Worm (Caenorhabditis elegans) whole organism, L1 larva: ENCODE data around the gene T13C5.2.

Source experiments
- aha-1 ChIP-seq: fragments of 150-350 bp; optimal IDR thresholded peaks from 2 replicates; lab custom pipeline; 2014; ENCODE audit warnings: missing biosample characterization, missing genetic modification characterization
- ceh-8 ChIP-seq: fragments of 200-800 bp; sonication (Bioruptor generic); optimal IDR thresholded peaks from 2 replicates; lab custom pipeline; 2018; ENCODE audit warnings: mild to moderate bottlenecking, missing genetic modification characterization, moderate library complexity, missing compliant biosample characterization
- elt-3 ChIP-seq, 6 experiments: fragments of 150-350 bp in 1 of 6; sonication (generic microtip); optimal IDR thresholded peaks; 2 replicates each; lab custom pipeline; 2017 to 2018; ENCODE audit warnings: missing biosample characterization in 6 of 6, missing genetic modification characterization in 6 of 6, inconsistent platforms in 1 of 6
- fkh-10 ChIP-seq: sonication (generic microtip); optimal IDR thresholded peaks from 2 replicates; lab custom pipeline; 2017; ENCODE audit warnings: missing biosample characterization, missing genetic modification reagents, missing genetic modification characterization
- fkh-4 ChIP-seq: sonication (generic microtip); optimal IDR thresholded peaks from 2 replicates; lab custom pipeline; 2016; ENCODE audit warnings: missing compliant biosample characterization, missing genetic modification characterization, borderline replicate concordance
- lin-15B ChIP-seq: fragments of 150-350 bp; sonication (generic microtip); optimal IDR thresholded peaks from 3 replicates; lab custom pipeline; 2014; ENCODE audit warnings: missing biosample characterization, missing genetic modification characterization
- lin-39 ChIP-seq: fragments of 150-350 bp; optimal IDR thresholded peaks from 2 replicates; lab custom pipeline; 2014; ENCODE audit warnings: missing biosample characterization, missing genetic modification reagents, missing genetic modification characterization
- lsy-2 ChIP-seq, 2 experiments: fragments of 150-350 bp; optimal IDR thresholded peaks; 2 replicates each; lab custom pipeline; 2014; ENCODE audit warnings: missing biosample characterization in 2 of 2, missing genetic modification characterization in 2 of 2
- nhr-11 ChIP-seq: fragments of 150-350 bp; optimal IDR thresholded peaks from 2 replicates; lab custom pipeline; 2014; ENCODE audit warnings: missing biosample characterization, missing genetic modification characterization
- nhr-85 ChIP-seq: sonication (generic microtip); peaks from one replicate; lab custom pipeline; 2016; ENCODE audit warnings: missing genetic modification characterization, inconsistent platforms, missing compliant biosample characterization
- unc-62 ChIP-seq: fragments of 150-350 bp; optimal IDR thresholded peaks from 2 replicates; lab custom pipeline; 2014; ENCODE audit warnings: missing biosample characterization, missing genetic modification reagents, missing genetic modification characterization

- no peak for TF ChIP-seq elt-3 (tag; optimal IDR thresholded peaks at IDR 0.05; lab: Kevin White, UChicago)
- no peak for TF ChIP-seq lsy-2 (tag; optimal IDR thresholded peaks at IDR 0.05; lab: Kevin White, UChicago)
- TF ChIP-seq lin-15B (tag; lab: Kevin White, UChicago), result no peak
- no peak for TF ChIP-seq aha-1
- TF ChIP-seq fkh-10 (GFP tag; lab: Kevin White, UChicago), result no peak
- no peak for TF ChIP-seq fkh-4
- TF ChIP-seq lin-39 (tag; lab: Kevin White, UChicago), result no peak
- no peak for TF ChIP-seq unc-62 (GFP tag; lab: Kevin White, UChicago)
- TF ChIP-seq nhr-11 (tag; lab: Kevin White, UChicago), result no peak
- TF ChIP-seq nhr-85 (tag; lab: Kevin White, UChicago), result no peak
- TF ChIP-seq ceh-8 (GFP tag; lab: Kevin White, UChicago), result no peak
These were observed 34.4 kb upstream of the T13C5.2 start, which contains the start of gene tag-275 for ce11 chrX:6150449-6150848.
